Worm (Caenorhabditis elegans): Measurements from ENCODE around the gene rpl-36.A.

ce11 chrII:11107828-11108227 is 10.8 kb upstream of the rpl-36.A start, which contains the start of gene apc-17:
- TF ChIP-seq ref-1 (GFP tag; conservative IDR thresholded peaks at IDR 0.05) (no peak), ztf-23 (GFP tag; IDR thresholded peaks at IDR 0.05) (no peak), ztf-29 (GFP tag; IDR thresholded peaks at IDR 0.05) (no peak), klf-2 (GFP tag; conservative IDR thresholded peaks at IDR 0.05) (no peak), med-1 (GFP tag; optimal IDR thresholded peaks at IDR 0.05; ENCODE audit: insufficient read depth) (no peak)
